Worm (Caenorhabditis elegans) whole organism, L4 larva: ENCODE data around the gene C56E6.4.

Source experiments
- lin-39 ChIP-seq: fragments of 150-350 bp; optimal IDR thresholded peaks from 2 replicates; lab custom pipeline; 2014; ENCODE audit warnings: missing biosample characterization, missing genetic modification reagents, missing genetic modification characterization
- mdl-1 ChIP-seq, 2 experiments: fragments of 150-350 bp in 1 of 2; sonication (generic microtip) in 1 of 2; optimal IDR thresholded peaks; 2 replicates each; lab custom pipeline; 2014 to 2017; ENCODE audit warnings: missing biosample characterization in 2 of 2, missing genetic modification characterization in 2 of 2

DNA sequence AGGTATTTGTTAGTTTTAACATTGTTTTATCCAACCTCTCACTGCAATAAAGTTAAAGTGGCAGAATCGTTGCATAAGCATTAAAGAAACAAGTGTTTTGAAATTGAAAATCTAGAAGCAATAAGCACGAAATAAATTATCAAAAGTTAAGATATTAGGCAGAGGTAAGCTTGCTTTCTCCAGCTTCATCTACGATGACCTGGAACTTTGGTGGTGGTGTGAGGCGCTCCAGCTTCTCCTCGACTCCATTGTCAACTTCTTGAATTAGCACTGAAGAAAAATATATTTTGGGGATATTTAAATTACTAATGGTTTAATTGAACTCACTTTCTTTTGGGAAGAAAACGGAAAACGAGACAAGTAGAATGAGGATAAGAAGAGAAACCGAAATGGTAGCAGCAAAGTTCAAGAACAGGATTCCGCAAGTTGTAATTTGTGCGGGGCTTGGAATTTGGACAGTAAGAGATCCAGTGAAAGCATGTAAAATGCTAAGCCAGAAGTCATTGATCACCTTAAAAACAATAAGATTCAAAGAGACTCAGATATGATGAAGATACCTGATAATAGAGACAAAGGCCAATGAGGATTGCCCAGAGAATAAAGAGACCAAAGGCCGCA lies 34.7 kb downstream of the C56E6.4 start:
- TF ChIP-seq lin-39 (tag; lab: Kevin White, UChicago) (no peak), mdl-1 (tag; optimal IDR thresholded peaks at IDR 0.05; lab: Kevin White, UChicago) (no peak)
